Fruit fly (Drosophila melanogaster) whole organism, embryonic: ENCODE measurements around the gene mAChR-C.

Source experiments
- BEAF-32 ChIP-seq: fragments of 200-800 bp; sonication (Bioruptor generic); optimal IDR thresholded peaks from 3 replicates; lab custom pipeline; 2017; ENCODE audit warnings: missing biosample characterization, missing genetic modification characterization, mild to moderate bottlenecking, moderate library complexity, missing genetic modification reagents
- CG1602 ChIP-seq: fragments of 200-800 bp; sonication (Bioruptor generic); optimal IDR thresholded peaks from 3 replicates; lab custom pipeline; 2016; ENCODE audit warnings: missing biosample characterization, missing genetic modification characterization
- CG8281 ChIP-seq: fragments of 200-800 bp; sonication (Bioruptor generic); optimal IDR thresholded peaks from 2 replicates; lab custom pipeline; 2018; ENCODE audit warnings: missing biosample characterization, mild to moderate bottlenecking, missing genetic modification characterization, moderate library complexity
- CTCF ChIP-seq: fragments of 200-800 bp; sonication (Bioruptor generic); optimal IDR thresholded peaks from 2 replicates; lab custom pipeline; 2017; ENCODE audit warnings: missing biosample characterization, mild to moderate bottlenecking, missing genetic modification characterization, moderate library complexity

DNA sequence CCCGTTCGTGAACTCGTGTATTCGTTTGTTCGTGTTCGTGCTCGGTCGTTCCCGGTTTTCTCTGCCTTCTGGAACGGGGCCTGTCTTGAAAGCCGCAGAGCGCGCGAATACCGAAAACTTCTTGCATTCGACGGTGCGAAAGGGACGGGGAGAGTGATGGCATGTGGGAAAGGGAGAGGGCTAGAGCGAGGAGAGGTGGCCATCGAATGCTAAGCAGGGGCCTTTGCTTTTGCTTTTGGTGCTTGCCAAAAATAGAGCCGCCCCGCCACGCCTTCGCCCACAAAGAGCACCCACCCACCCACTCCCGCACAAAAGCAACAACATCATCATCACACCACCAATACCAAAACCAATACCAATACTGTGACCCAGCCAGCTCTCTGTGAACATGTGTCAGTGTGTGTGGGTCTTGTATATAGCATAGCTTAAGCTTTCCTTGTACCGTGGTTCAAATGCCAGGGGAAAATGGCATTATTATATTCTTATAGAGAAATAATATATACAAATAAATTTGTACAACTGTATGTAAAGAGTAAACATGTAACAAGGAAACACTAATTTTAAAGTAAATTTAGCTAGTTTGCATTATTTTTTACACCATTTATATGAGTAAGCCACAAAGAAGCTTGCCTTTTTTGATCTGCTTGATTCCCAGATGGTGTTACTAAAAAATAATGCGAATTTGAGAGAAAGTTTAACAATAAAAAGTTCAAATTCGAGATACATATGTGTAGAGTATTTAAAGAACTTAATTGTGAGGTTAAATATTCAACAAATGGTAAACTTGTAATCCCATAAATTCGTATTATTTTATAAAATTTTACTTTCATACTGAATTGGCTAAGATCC, 34.9 kb upstream of the mAChR-C start, which contains the start of gene CG14434:
- TF ChIP-seq CG8281 (tag; lab: Kevin White, UChicago) (peak; percentile 49), CTCF (peak; percentile 35), CG1602 (GFP tag; lab: Kevin White, UChicago) (peak; percentile 74), BEAF-32 (GFP tag; lab: Kevin White, UChicago) (no peak)
